Worm (Caenorhabditis elegans) whole organism, early embryonic: ENCODE data around the gene pbo-1.
"Not testable (repeated sequence)": the region's sequence is repeated elsewhere in the genome, so short reads cannot be mapped to it uniquely, and the experiment has no call there.

ENCODE experiments used
- B0310.2 ChIP-seq: sonication (generic microtip); optimal IDR thresholded peaks from 2 replicates; lab custom pipeline; 2016; ENCODE audit warnings: mild to moderate bottlenecking, missing genetic modification characterization, missing compliant biosample characterization
- F13C5.2 ChIP-seq: sonication (generic microtip); optimal IDR thresholded peaks from 2 replicates; lab custom pipeline; 2017; ENCODE audit warnings: mild to moderate bottlenecking, missing genetic modification characterization, inconsistent platforms, missing compliant biosample characterization
- aly-1 ChIP-seq: sonication (generic microtip); optimal IDR thresholded peaks from 2 replicates; lab custom pipeline; 2016; ENCODE audit warnings: missing genetic modification characterization, missing compliant biosample characterization
- ama-1 ChIP-seq: fragments of 150-350 bp; optimal IDR thresholded peaks from 2 replicates; lab custom pipeline; 2014
- ceh-13 ChIP-seq: fragments of 200-800 bp; sonication (Bioruptor generic); optimal IDR thresholded peaks from 2 replicates; lab custom pipeline; 2018; ENCODE audit warnings: mild to moderate bottlenecking, missing genetic modification characterization, missing compliant biosample characterization
- ceh-36 ChIP-seq: sonication (generic microtip); optimal IDR thresholded peaks from 2 replicates; lab custom pipeline; 2016; ENCODE audit warnings: missing genetic modification characterization, inconsistent platforms, missing compliant biosample characterization
- ets-7 ChIP-seq: sonication (generic microtip); optimal IDR thresholded peaks from 2 replicates; lab custom pipeline; 2016; ENCODE audit warnings: missing genotype, missing genetic modification characterization, missing compliant biosample characterization
- flt-1 ChIP-seq: fragments of 200-800 bp; sonication (Bioruptor generic); IDR thresholded peaks from 2 replicates; pipeline ENCODE4 v1.3.6; 2022; ENCODE audit warnings: missing genetic modification characterization, missing compliant biosample characterization
- hmbx-1 ChIP-seq: sonication (generic microtip); optimal IDR thresholded peaks from 2 replicates; lab custom pipeline; 2016; ENCODE audit warnings: mild to moderate bottlenecking, missing genetic modification characterization, missing compliant biosample characterization
- hmg-4 ChIP-seq: fragments of 200-800 bp; sonication (Bioruptor generic); optimal IDR thresholded peaks from 2 replicates; lab custom pipeline; 2018; ENCODE audit warnings: mild to moderate bottlenecking, missing genetic modification characterization, missing compliant biosample characterization
- hnd-1 ChIP-seq: sonication (generic microtip); optimal IDR thresholded peaks from 2 replicates; lab custom pipeline; 2016; ENCODE audit warnings: missing genetic modification characterization, missing compliant biosample characterization
- scrt-1 ChIP-seq: fragments of 200-800 bp; sonication (Bioruptor generic); IDR thresholded peaks from 2 replicates; pipeline ENCODE4 v1.3.6; 2022; ENCODE audit warnings: missing genetic modification characterization, missing compliant biosample characterization
- sea-1 ChIP-seq: fragments of 200-800 bp; sonication (Bioruptor generic); conservative IDR thresholded peaks from 2 replicates; pipeline ENCODE4 v1.3.6; 2022; ENCODE audit warnings: missing genetic modification characterization, missing compliant biosample characterization
- tbx-11 ChIP-seq: fragments of 200-800 bp; sonication (Bioruptor generic); IDR thresholded peaks from 2 replicates; pipeline ENCODE4 v1.3.6; 2022; ENCODE audit warnings: missing genetic modification characterization, missing compliant biosample characterization
- tbx-37 ChIP-seq: fragments of 200-800 bp; sonication (Bioruptor generic); conservative IDR thresholded peaks from 2 replicates; pipeline ENCODE4 v1.3.6; 2022; ENCODE audit warnings: missing genetic modification reagents, missing genetic modification characterization, missing compliant biosample characterization
- tra-4 ChIP-seq: sonication (generic microtip); optimal IDR thresholded peaks from 2 replicates; lab custom pipeline; 2017; ENCODE audit warnings: missing genetic modification characterization, missing compliant biosample characterization

The pbo-1 gene

DNA sequence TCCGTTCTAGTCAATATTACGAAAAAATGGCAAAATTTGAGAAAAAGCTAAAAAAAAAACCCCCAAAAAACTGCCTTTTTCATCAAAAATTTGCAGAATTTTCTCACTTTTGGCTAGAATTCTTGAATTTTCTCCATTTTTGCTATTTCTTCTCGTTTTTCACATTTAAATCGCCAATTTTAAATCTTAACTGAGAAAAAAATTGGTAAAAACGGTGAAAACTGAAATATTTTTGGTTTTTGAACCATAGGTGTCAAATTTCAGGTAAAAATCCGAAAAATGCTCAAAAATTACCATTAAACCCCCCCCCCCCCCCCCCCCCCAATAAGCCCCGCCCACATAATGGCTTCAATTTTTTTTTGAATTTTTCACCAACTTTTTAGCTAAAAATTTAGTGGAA, 13.1 kb upstream of the pbo-1 start, which contains the start of gene cox-6B:
Gene cox-6B (plus strand): TSS at position 301 of the 400 bp plus-strand sequence.
- not testable (repeated sequence) for TF ChIP-seq tra-4 (tag; lab: Kevin White, UChicago); flt-1 (GFP tag; lab: Robert Waterston, UW); ceh-13

DNA sequence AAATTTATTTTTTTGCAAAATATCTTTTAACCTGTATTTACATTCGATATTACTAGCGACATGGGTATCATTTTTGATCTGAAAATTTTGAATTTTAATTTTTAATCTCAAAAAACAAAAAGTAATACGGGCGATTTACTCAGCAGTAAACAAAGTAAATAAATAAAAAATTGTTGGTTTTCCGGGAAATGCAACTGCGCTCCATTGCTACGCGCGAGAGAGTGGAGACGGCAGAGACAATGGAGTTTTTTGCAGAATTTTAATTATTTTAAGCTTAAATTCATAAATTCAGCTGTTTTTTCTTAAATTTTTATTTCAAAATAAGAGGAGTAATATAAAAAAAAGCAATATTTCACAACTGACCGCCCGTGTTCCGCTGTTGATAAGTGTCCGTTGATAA, 12.5 kb upstream of the pbo-1 start, which contains the start of gene slc-30A9:
Gene slc-30A9 (minus strand): TSS at position 78 of the 400 bp plus-strand sequence.
- no peak for TF ChIP-seq ceh-36
- TF ChIP-seq hmg-4 (GFP tag; lab: Kevin White, UChicago) = no peak
- TF ChIP-seq tbx-11 (GFP tag; lab: Robert Waterston, UW) = no peak
- no peak for TF ChIP-seq B0310.2 (tag; lab: Kevin White, UChicago)
- no peak for TF ChIP-seq tra-4 (tag; lab: Kevin White, UChicago)

DNA sequence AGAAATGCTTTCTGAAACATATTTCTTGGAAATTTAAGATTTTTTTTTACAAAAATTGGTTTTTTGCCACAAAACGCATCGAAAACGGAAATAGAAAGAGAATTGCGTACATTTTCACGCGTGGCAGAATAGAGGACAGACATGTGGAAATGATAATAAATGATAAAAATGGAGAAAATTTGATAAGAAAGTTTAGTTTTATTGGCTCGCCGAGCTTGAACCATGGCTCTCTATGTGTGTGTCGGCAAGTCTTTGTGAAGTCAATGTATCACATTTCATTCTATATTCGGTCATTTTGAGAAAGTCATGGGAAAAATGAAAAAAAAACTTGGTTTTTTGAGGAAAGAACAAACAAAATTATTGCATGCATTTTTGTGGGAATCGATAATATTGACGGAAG, 1.1 kb upstream of the pbo-1 start:
- TF ChIP-seq sea-1 (GFP tag; lab: Robert Waterston, UW) = no peak
- no peak for TF ChIP-seq F13C5.2
- no peak for TF ChIP-seq ama-1 (lab: Kevin White, UChicago)
- no peak for TF ChIP-seq hnd-1 (tag; lab: Kevin White, UChicago)
- no peak for TF ChIP-seq scrt-1
- TF ChIP-seq ets-7 = no peak
- no peak for TF ChIP-seq hmbx-1 (tag; lab: Kevin White, UChicago)
- TF ChIP-seq B0310.2 (tag; lab: Kevin White, UChicago) = no peak
- no peak for TF ChIP-seq tbx-11 (GFP tag; lab: Robert Waterston, UW)
- no peak for TF ChIP-seq ceh-13

ce11 chrIII:2686663-2687062, 400 bp upstream of the pbo-1 start:
- TF ChIP-seq scrt-1 (no peak), hnd-1 (tag; lab: Kevin White, UChicago) (no peak), ceh-36 (no peak), sea-1 (GFP tag; lab: Robert Waterston, UW) (no peak), flt-1 (GFP tag; lab: Robert Waterston, UW) (no peak), tbx-37 (GFP tag; lab: Robert Waterston, UW) (no peak), aly-1 (tag; lab: Kevin White, UChicago) (no peak)

ce11 chrIII:2683403-2683802, 2.9 kb downstream of the pbo-1 start:
- TF ChIP-seq ceh-36 = peak; percentile 76
- no peak for TF ChIP-seq sea-1 (GFP tag; lab: Robert Waterston, UW)

DNA sequence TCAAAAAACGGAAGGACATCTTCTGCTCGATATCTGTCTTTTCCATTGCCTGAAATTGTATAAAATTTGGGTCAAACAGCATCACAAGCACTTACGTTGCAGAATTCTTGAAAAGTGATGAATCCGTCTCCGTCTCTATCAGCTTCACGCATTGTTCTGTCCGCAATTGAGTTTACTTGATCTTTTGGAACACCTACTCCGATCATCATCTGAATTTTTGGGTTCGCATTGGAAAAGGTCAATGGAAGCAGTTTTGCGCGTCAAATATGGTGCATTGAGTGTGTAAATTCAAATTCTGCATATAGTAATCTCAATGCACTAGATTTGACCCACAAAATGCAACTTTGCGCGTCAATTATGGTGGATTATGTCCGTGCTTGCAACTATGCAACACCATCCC, 4.7 kb downstream of the pbo-1 start:
- TF ChIP-seq ceh-13 = no peak

DNA sequence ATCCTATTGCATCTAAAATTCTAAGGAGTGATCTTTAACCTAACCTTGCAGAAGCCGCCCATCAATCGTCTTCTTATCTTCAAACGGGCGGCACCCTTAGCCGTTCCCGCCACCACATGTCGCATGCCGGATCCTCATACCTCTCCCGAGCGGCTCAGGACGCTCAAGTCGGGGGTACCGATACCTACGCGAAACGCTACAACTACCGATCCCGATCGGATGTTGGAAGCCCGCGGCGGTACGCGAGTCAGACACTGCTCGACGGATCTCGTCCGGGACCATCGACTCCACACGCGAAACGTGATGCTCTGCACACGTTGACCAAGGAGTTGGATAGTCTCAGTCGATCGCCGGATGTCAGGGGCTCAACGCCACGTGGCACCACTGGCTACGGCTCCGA, 6.9 kb downstream of the pbo-1 start:
- no peak for TF ChIP-seq tbx-11 (GFP tag; lab: Robert Waterston, UW)
- TF ChIP-seq tra-4 (tag; lab: Kevin White, UChicago) = no peak
- no peak for TF ChIP-seq hnd-1 (tag; lab: Kevin White, UChicago)

DNA sequence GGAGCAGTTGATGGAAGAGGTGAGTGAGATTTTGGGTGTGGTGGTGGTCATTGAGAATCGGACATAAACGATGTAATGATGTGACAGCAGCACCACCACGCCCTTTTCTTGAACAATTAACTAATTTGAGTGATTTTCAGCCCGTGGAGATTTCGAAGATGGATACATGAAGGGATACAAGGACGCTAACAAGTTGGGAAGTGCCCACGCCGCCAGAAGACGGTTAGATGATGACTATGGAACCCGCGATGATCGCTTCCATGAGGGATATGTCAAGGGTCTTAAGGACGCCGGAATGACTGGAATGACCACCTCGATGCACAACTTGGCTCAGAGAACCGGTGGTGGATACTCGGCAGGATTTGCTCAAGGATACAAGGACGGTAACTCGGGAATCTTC, 8.2 kb downstream of the pbo-1 start:
- no peak for TF ChIP-seq aly-1 (tag; lab: Kevin White, UChicago)
- TF ChIP-seq B0310.2 (tag; lab: Kevin White, UChicago) = no peak
- TF ChIP-seq hmbx-1 (tag; lab: Kevin White, UChicago) = no peak
- no peak for TF ChIP-seq ceh-13
- TF ChIP-seq hnd-1 (tag; lab: Kevin White, UChicago) = no peak
- TF ChIP-seq tbx-37 (GFP tag; lab: Robert Waterston, UW) = no peak
- no peak for TF ChIP-seq tra-4 (tag; lab: Kevin White, UChicago)
- no peak for TF ChIP-seq scrt-1
- no peak for TF ChIP-seq ceh-36
- no peak for TF ChIP-seq flt-1 (GFP tag; lab: Robert Waterston, UW)

- TF ChIP-seq ceh-13 (no peak), hmbx-1 (tag; lab: Kevin White, UChicago) (no peak)
Measured at ce11 chrIII:2676097-2676496, 10.2 kb downstream of the pbo-1 start.

DNA sequence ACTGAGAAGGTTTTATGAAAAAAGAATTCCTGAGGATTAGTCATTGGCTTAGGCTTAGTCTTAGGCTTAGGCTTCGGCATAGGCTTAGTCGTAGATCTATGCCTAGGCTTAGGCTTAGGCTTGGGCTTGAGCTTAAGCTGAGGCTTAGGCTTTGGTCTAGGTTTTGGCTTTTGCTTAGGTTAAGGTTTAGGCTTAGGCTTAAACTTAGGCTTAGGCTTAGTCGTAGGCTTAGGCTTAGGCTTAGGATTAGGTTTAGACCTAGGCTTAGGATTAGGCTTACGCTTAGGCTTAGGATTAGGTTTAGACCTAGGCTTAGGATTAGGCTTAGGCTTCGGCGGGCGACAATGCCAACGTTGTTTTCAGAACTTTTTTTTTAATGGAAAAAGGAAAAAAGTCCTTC, 10.8 kb downstream of the pbo-1 start:
- TF ChIP-seq ceh-36 = peak; percentile 88
- TF ChIP-seq scrt-1 = no peak

DNA sequence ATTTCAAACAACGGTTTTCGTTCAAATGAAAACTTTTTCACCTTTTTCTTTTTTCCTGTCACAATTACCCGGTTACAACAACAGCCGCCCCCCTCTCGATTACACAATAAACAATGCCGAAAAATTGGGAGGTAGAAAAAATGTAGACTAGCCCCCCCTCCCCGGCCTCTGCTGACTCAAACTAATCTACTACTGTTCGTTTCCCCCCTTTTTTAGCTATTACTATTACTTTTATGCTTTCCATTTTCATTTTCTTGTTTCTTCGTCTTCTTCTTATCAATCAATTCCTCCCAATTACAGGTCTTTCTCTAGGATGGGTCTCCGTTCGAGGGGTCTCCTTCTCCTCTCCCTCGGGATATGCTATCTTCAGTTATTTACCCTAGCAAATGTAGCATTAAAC, 28.5 kb downstream of the pbo-1 start, which contains the start of gene let-805:
Gene let-805 (plus strand): TSS at position 301 of the 400 bp plus-strand sequence.
- TF ChIP-seq F13C5.2 = no peak
- no peak for TF ChIP-seq ceh-36
- TF ChIP-seq tra-4 (tag; lab: Kevin White, UChicago) = no peak
